Worm (Caenorhabditis elegans) whole organism, young adult: ENCODE results near the gene klp-17.

Source experiments
- B0019.2 ChIP-seq: fragments of 200-800 bp; sonication (Bioruptor generic); conservative IDR thresholded peaks from 2 replicates; pipeline ENCODE4 v1.3.6; 2022; ENCODE audit warnings: missing genetic modification reagents, missing genetic modification characterization, missing compliant biosample characterization
- B0035.1 ChIP-seq: sonication (generic microtip); optimal IDR thresholded peaks from 2 replicates; lab custom pipeline; 2016; ENCODE audit warnings: missing genetic modification characterization, mild to moderate bottlenecking, missing compliant biosample characterization, missing genotype, missing genetic modification reagents
- C06A6.2 ChIP-seq: fragments of 200-800 bp; sonication (Bioruptor generic); conservative IDR thresholded peaks from 2 replicates; pipeline ENCODE4 v1.3.6; 2022; ENCODE audit warnings: missing genetic modification characterization, missing compliant biosample characterization
- C17E4.6 ChIP-seq: fragments of 200-800 bp; sonication (Bioruptor generic); IDR thresholded peaks from 2 replicates; pipeline ENCODE4 v1.3.6; 2022; ENCODE audit warnings: missing genetic modification reagents, missing genetic modification characterization, missing compliant biosample characterization
- F55B11.4 ChIP-seq: sonication (generic microtip); optimal IDR thresholded peaks from 2 replicates; lab custom pipeline; 2016; ENCODE audit warnings: missing compliant biosample characterization, missing genetic modification characterization, borderline replicate concordance; ENCODE audit not compliant: insufficient read depth
- F57C9.4 ChIP-seq: sonication (generic microtip); optimal IDR thresholded peaks from 2 replicates; lab custom pipeline; 2017; ENCODE audit warnings: mild to moderate bottlenecking, missing genetic modification characterization, missing compliant biosample characterization
- K11D2.4 ChIP-seq: fragments of 200-800 bp; sonication (Bioruptor generic); IDR thresholded peaks from 2 replicates; pipeline ENCODE4 v1.3.6; 2022; ENCODE audit warnings: missing genetic modification reagents, missing genetic modification characterization, missing compliant biosample characterization
- T07F8.4 ChIP-seq: sonication (generic microtip); optimal IDR thresholded peaks from 2 replicates; lab custom pipeline; 2016; ENCODE audit warnings: mild to moderate bottlenecking, missing genetic modification characterization, moderate library complexity, missing compliant biosample characterization
- T26A5.8 ChIP-seq: sonication (generic microtip); optimal IDR thresholded peaks from 2 replicates; lab custom pipeline; 2016; ENCODE audit warnings: missing genetic modification characterization, missing compliant biosample characterization
- akir-1 ChIP-seq: fragments of 200-800 bp; sonication (Bioruptor generic); optimal IDR thresholded peaks from 2 replicates; lab custom pipeline; 2018; ENCODE audit warnings: mild to moderate bottlenecking, missing genetic modification characterization, moderate library complexity, missing compliant biosample characterization
- aptf-3 ChIP-seq: fragments of 200-800 bp; sonication (Bioruptor generic); IDR thresholded peaks from 2 replicates; pipeline ENCODE4 v1.3.6; 2022; ENCODE audit warnings: missing genetic modification characterization, missing compliant biosample characterization
- atf-7 ChIP-seq: sonication (generic microtip); optimal IDR thresholded peaks from 2 replicates; lab custom pipeline; 2017; ENCODE audit warnings: mild to moderate bottlenecking, missing genetic modification characterization, missing compliant biosample characterization
- attf-3 ChIP-seq: fragments of 200-800 bp; sonication (Bioruptor generic); conservative IDR thresholded peaks from 2 replicates; pipeline ENCODE4 v1.3.6; 2022; ENCODE audit warnings: missing genetic modification reagents, missing genetic modification characterization, missing compliant biosample characterization
- attf-5 ChIP-seq: fragments of 200-800 bp; sonication (Bioruptor generic); optimal IDR thresholded peaks from 2 replicates; lab custom pipeline; 2018; ENCODE audit warnings: mild to moderate bottlenecking, missing genetic modification characterization, missing compliant biosample characterization
- bed-2 ChIP-seq: fragments of 200-800 bp; sonication (Bioruptor generic); IDR thresholded peaks from 2 replicates; pipeline ENCODE4 v1.3.6; 2022; ENCODE audit warnings: missing genetic modification reagents, missing genetic modification characterization, missing compliant biosample characterization
- cebp-1 ChIP-seq, 2 experiments: fragments of 200-800 bp in 1 of 2; sonication (Bioruptor generic) in 1 of 2; sonication (generic microtip) in 1 of 2; IDR thresholded peaks in 1 of 2; optimal IDR thresholded peaks in 1 of 2; 2 replicates each; pipeline versions ENCODE4 v1.3.6 to Lab custom; 2017 to 2022; ENCODE audit warnings: missing compliant biosample characterization in 2 of 2, missing genetic modification characterization in 2 of 2, mild to moderate bottlenecking in 1 of 2, missing genetic modification reagents in 1 of 2, moderate library complexity in 1 of 2
- ceh-100 ChIP-seq: fragments of 200-800 bp; sonication (Bioruptor generic); IDR thresholded peaks from 2 replicates; pipeline ENCODE4 v1.3.6; 2022; ENCODE audit warnings: missing genetic modification reagents, missing genetic modification characterization, missing compliant biosample characterization
- ceh-58 ChIP-seq: fragments of 200-800 bp; sonication (Bioruptor generic); IDR thresholded peaks from 2 replicates; pipeline ENCODE4 v1.3.6; 2022; ENCODE audit warnings: missing genetic modification characterization, missing compliant biosample characterization
- ceh-79 ChIP-seq: sonication (generic microtip); optimal IDR thresholded peaks from 2 replicates; lab custom pipeline; 2017; ENCODE audit warnings: mild to moderate bottlenecking, missing genetic modification characterization, missing compliant biosample characterization
- dox-1 ChIP-seq: fragments of 200-800 bp; sonication (Bioruptor generic); IDR thresholded peaks from 2 replicates; pipeline ENCODE4 v1.3.6; 2022; ENCODE audit warnings: missing genetic modification reagents, missing genetic modification characterization, missing compliant biosample characterization
- efl-1 ChIP-seq: fragments of 150-350 bp; optimal IDR thresholded peaks from 2 replicates; lab custom pipeline; 2014; ENCODE audit warnings: missing biosample characterization, missing genetic modification reagents, missing genetic modification characterization
- egrh-3 ChIP-seq: fragments of 200-800 bp; sonication (Bioruptor generic); IDR thresholded peaks from 2 replicates; pipeline ENCODE4 v1.3.6; 2022; ENCODE audit warnings: missing genetic modification reagents, missing genetic modification characterization, missing compliant biosample characterization
- ets-4 ChIP-seq: fragments of 200-800 bp; sonication (Bioruptor generic); optimal IDR thresholded peaks from 2 replicates; lab custom pipeline; 2018; ENCODE audit warnings: mild to moderate bottlenecking, missing genetic modification characterization, missing compliant biosample characterization
- fkh-3 ChIP-seq: sonication (generic microtip); optimal IDR thresholded peaks from 2 replicates; lab custom pipeline; 2016; ENCODE audit warnings: mild to moderate bottlenecking, missing genetic modification characterization, missing compliant biosample characterization
- gei-17 ChIP-seq: fragments of 200-800 bp; sonication (Bioruptor generic); optimal IDR thresholded peaks from 2 replicates; lab custom pipeline; 2018; ENCODE audit warnings: mild to moderate bottlenecking, missing genetic modification characterization, missing compliant biosample characterization
- hlh-26 ChIP-seq: fragments of 200-800 bp; sonication (Bioruptor generic); conservative IDR thresholded peaks from 2 replicates; pipeline ENCODE4 v1.3.6; 2022; ENCODE audit warnings: missing genetic modification reagents, missing genetic modification characterization, missing compliant biosample characterization
- hmg-1.2 ChIP-seq: fragments of 200-800 bp; sonication (Bioruptor generic); IDR thresholded peaks from 2 replicates; pipeline ENCODE4 v1.3.6; 2022; ENCODE audit warnings: missing genetic modification reagents, missing genetic modification characterization, missing compliant biosample characterization
- hmg-20 ChIP-seq: fragments of 200-800 bp; sonication (Bioruptor generic); IDR thresholded peaks from 2 replicates; pipeline ENCODE4 v1.3.6; 2022; ENCODE audit warnings: missing genetic modification reagents, missing genetic modification characterization, missing compliant biosample characterization
- hsf-1 ChIP-seq: fragments of 200-800 bp; sonication (Bioruptor generic); IDR thresholded peaks from 2 replicates; pipeline ENCODE4 v1.3.6; 2022; ENCODE audit warnings: missing genetic modification reagents, missing genetic modification characterization, missing compliant biosample characterization
- lag-1 ChIP-seq: fragments of 200-800 bp; sonication (Bioruptor generic); IDR thresholded peaks from 2 replicates; pipeline ENCODE4 v1.3.6; 2022; ENCODE audit warnings: missing genetic modification reagents, missing genetic modification characterization, missing compliant biosample characterization
- lin-40 ChIP-seq: sonication (generic microtip); optimal IDR thresholded peaks from 2 replicates; lab custom pipeline; 2016; ENCODE audit warnings: missing genetic modification characterization, mild to moderate bottlenecking, missing compliant biosample characterization, missing genotype, missing genetic modification reagents
- lin-54 ChIP-seq: fragments of 200-800 bp; sonication (Bioruptor generic); optimal IDR thresholded peaks from 2 replicates; lab custom pipeline; 2018; ENCODE audit warnings: mild to moderate bottlenecking, missing genetic modification characterization, missing compliant biosample characterization
- madf-3 ChIP-seq: fragments of 200-800 bp; sonication (Bioruptor generic); IDR thresholded peaks from 2 replicates; pipeline ENCODE4 v1.3.6; 2022; ENCODE audit warnings: missing genetic modification reagents, missing genetic modification characterization, missing compliant biosample characterization
- madf-8 ChIP-seq: fragments of 200-800 bp; sonication (Bioruptor generic); conservative IDR thresholded peaks from 2 replicates; pipeline ENCODE4 v1.3.6; 2022; ENCODE audit warnings: missing genetic modification reagents, missing genetic modification characterization, missing compliant biosample characterization
- nfya-1 ChIP-seq: sonication (generic microtip); optimal IDR thresholded peaks from 2 replicates; lab custom pipeline; 2017; ENCODE audit warnings: antibody characterized with exemption, missing compliant biosample characterization, missing genetic modification characterization, borderline replicate concordance; ENCODE audit not compliant: insufficient read depth
- nfyb-1 ChIP-seq: fragments of 200-800 bp; sonication (Bioruptor generic); IDR thresholded peaks from 2 replicates; pipeline ENCODE4 v1.3.6; 2022; ENCODE audit warnings: missing genetic modification reagents, missing genetic modification characterization, missing compliant biosample characterization
- pbrm-1 ChIP-seq: fragments of 200-800 bp; sonication (Bioruptor generic); IDR thresholded peaks from 2 replicates; pipeline ENCODE4 v1.3.6; 2022; ENCODE audit warnings: missing genetic modification reagents, missing genetic modification characterization, missing compliant biosample characterization
- rpc-1 ChIP-seq, 2 experiments: fragments of 150-350 bp in 1 of 2; sonication (generic microtip) in 1 of 2; optimal IDR thresholded peaks; 2 replicates each; lab custom pipeline; 2014 to 2018; ENCODE audit warnings: missing biosample characterization in 1 of 2, missing genetic modification characterization in 1 of 2, missing genetic modification reagents in 1 of 2, missing genotype in 1 of 2
- snpc-1.1 ChIP-seq: sonication (generic microtip); optimal IDR thresholded peaks from 2 replicates; lab custom pipeline; 2017; ENCODE audit warnings: missing genetic modification characterization, mild to moderate bottlenecking, missing compliant biosample characterization, antibody characterized with exemption, moderate library complexity, missing genotype, missing genetic modification reagents; ENCODE audit not compliant: insufficient read depth
- snpc-3.4 ChIP-seq: sonication (generic microtip); optimal IDR thresholded peaks from 2 replicates; lab custom pipeline; 2017; ENCODE audit warnings: missing genetic modification characterization, mild to moderate bottlenecking, missing compliant biosample characterization, antibody characterized with exemption, moderate library complexity, missing genotype, missing genetic modification reagents
- snpc-4 ChIP-seq, 5 experiments: fragments of 150-350 bp in 1 of 5; sonication (generic microtip) in 4 of 5; optimal IDR thresholded peaks; 2 replicates each; lab custom pipeline; 2014 to 2018; ENCODE audit warnings: missing genetic modification characterization in 5 of 5, missing biosample characterization in 3 of 5, antibody characterized with exemption in 2 of 5, mild to moderate bottlenecking in 2 of 5, missing compliant biosample characterization in 2 of 5, missing genotype in 2 of 5, moderate library complexity in 2 of 5, missing genetic modification reagents in 1 of 5
- sptf-2 ChIP-seq: fragments of 200-800 bp; sonication (Bioruptor generic); optimal IDR thresholded peaks from 2 replicates; lab custom pipeline; 2018; ENCODE audit warnings: mild to moderate bottlenecking, missing genetic modification characterization, missing compliant biosample characterization
- tbp1 ChIP-seq: fragments of 200-800 bp; sonication (Bioruptor generic); optimal IDR thresholded peaks from 2 replicates; lab custom pipeline; 2018; ENCODE audit warnings: mild to moderate bottlenecking, missing genetic modification characterization, missing compliant biosample characterization
- unc-130 ChIP-seq: sonication (generic microtip); optimal IDR thresholded peaks from 2 replicates; lab custom pipeline; 2016; ENCODE audit warnings: missing genetic modification reagents, missing genetic modification characterization, missing compliant biosample characterization
- ztf-18 ChIP-seq: sonication (generic microtip); optimal IDR thresholded peaks from 2 replicates; lab custom pipeline; 2016; ENCODE audit warnings: missing genotype, mild to moderate bottlenecking, missing genetic modification characterization, missing compliant biosample characterization
- ztf-22 ChIP-seq: fragments of 200-800 bp; sonication (Bioruptor generic); optimal IDR thresholded peaks from 2 replicates; lab custom pipeline; 2018; ENCODE audit warnings: mild to moderate bottlenecking, missing genetic modification characterization, moderate library complexity, missing compliant biosample characterization

klp-17 gene

ce11 chrII:11453025-11453424 lies 14.4 kb downstream of the klp-17 start, which contains the start of gene rsp-1 (continued):
- TF ChIP-seq aptf-3 (GFP tag; lab: Robert Waterston, UW): no peak
- peak; percentile 60 for TF ChIP-seq efl-1
- peak; percentile 42 for TF ChIP-seq snpc-1.1
- TF ChIP-seq fkh-3 (tag; lab: Kevin White, UChicago): no peak
- no peak for TF ChIP-seq hlh-26 (GFP tag; lab: Robert Waterston, UW)
- peak; percentile 57 for TF ChIP-seq madf-8 (GFP tag; lab: Robert Waterston, UW)
- TF ChIP-seq T26A5.8: no peak
- peak; percentile 40 for TF ChIP-seq ets-4 (GFP tag; lab: Kevin White, UChicago)
- TF ChIP-seq C17E4.6: peak; percentile 69
- TF ChIP-seq attf-3 (GFP tag; lab: Robert Waterston, UW): peak; percentile 79
- TF ChIP-seq akir-1 (GFP tag; lab: Kevin White, UChicago): no peak
- TF ChIP-seq nfyb-1 (GFP tag; lab: Robert Waterston, UW): peak; percentile 86
- TF ChIP-seq hmg-20 (GFP tag; lab: Robert Waterston, UW): no peak
- peak; percentile 12; the same call in 1 of the 2 replicates for TF ChIP-seq hsf-1 (GFP tag; lab: Robert Waterston, UW)
- peak; percentile 98 for TF ChIP-seq attf-5 (GFP tag; lab: Kevin White, UChicago)
- no peak for TF ChIP-seq ceh-58 (GFP tag; lab: Robert Waterston, UW)
- no peak for TF ChIP-seq rpc-1 (optimal IDR thresholded peaks at IDR 0.05; lab: Kevin White, UChicago)
- no peak for TF ChIP-seq rpc-1 (tag; optimal IDR thresholded peaks at IDR 0.05; lab: Kevin White, UChicago)
- peak; percentile 72 for TF ChIP-seq tbp1
- TF ChIP-seq F57C9.4 (tag; lab: Kevin White, UChicago): no peak
- peak; percentile 88 for TF ChIP-seq lin-40 (tag; lab: Kevin White, UChicago)
- peak; percentile 45; the same call in 1 of the 2 replicates for TF ChIP-seq C06A6.2 (GFP tag; lab: Robert Waterston, UW)
- peak; percentile 78 for TF ChIP-seq ceh-100 (GFP tag; lab: Robert Waterston, UW)
- TF ChIP-seq B0019.2 (GFP tag; lab: Robert Waterston, UW): peak; percentile 67; the same call in 1 of the 2 replicates
- TF ChIP-seq F55B11.4 (tag; lab: Kevin White, UChicago): no peak
- peak; percentile 4 for TF ChIP-seq sptf-2
- no peak for TF ChIP-seq nfya-1 (tag; lab: Kevin White, UChicago)
- TF ChIP-seq T07F8.4: no peak
- no peak for TF ChIP-seq unc-130 (GFP tag; lab: Kevin White, UChicago)
- peak; percentile 43 for TF ChIP-seq gei-17 (GFP tag; lab: Kevin White, UChicago)
- no peak for TF ChIP-seq egrh-3 (GFP tag; lab: Robert Waterston, UW)
- peak; percentile 81 for TF ChIP-seq snpc-3.4
- peak; percentile 66 for TF ChIP-seq atf-7 (tag; lab: Kevin White, UChicago)
- peak; percentile 14 for TF ChIP-seq B0035.1 (tag; lab: Kevin White, UChicago)
- peak; percentile 61 for TF ChIP-seq hmg-1.2
- TF ChIP-seq lag-1 (GFP tag; lab: Robert Waterston, UW): 0 out of 2 replicates have a peak, but pooled peaks have one; percentile 48
- no peak for TF ChIP-seq bed-2 (GFP tag; lab: Robert Waterston, UW)
- peak; percentile 93 for TF ChIP-seq lin-54
- TF ChIP-seq cebp-1 (GFP tag; IDR thresholded peaks at IDR 0.05; lab: Robert Waterston, UW): peak; percentile 52
- TF ChIP-seq cebp-1 (tag; optimal IDR thresholded peaks at IDR 0.05; lab: Kevin White, UChicago): peak; percentile 89
- peak; percentile 100 for TF ChIP-seq madf-3 (GFP tag; lab: Robert Waterston, UW)
- TF ChIP-seq ztf-18 (tag; lab: Kevin White, UChicago): peak; percentile 99
- TF ChIP-seq snpc-4 (GFP tag; optimal IDR thresholded peaks at IDR 0.05; lab: Kevin White, UChicago): no peak
- peak; percentile 73 to 82 (median 80) for TF ChIP-seq snpc-4 (tag; optimal IDR thresholded peaks at IDR 0.05; lab: Kevin White, UChicago)
- peak; percentile 91 for TF ChIP-seq pbrm-1 (GFP tag; lab: Robert Waterston, UW)
- TF ChIP-seq K11D2.4 (GFP tag; lab: Robert Waterston, UW): peak; percentile 88
- TF ChIP-seq ceh-79 (tag; lab: Kevin White, UChicago): no peak
- peak; percentile 95 for TF ChIP-seq dox-1 (GFP tag; lab: Robert Waterston, UW)
- TF ChIP-seq ztf-22 (GFP tag; lab: Kevin White, UChicago): no peak
